Worm (Caenorhabditis elegans) whole organism, L4/young adult: ENCODE measurements around the gene col-174.

Source experiments
- W03F9.2 ChIP-seq: fragments of 150-350 bp; optimal IDR thresholded peaks from 2 replicates; lab custom pipeline; 2014; ENCODE audit warnings: missing biosample characterization, missing genetic modification characterization
- dao-5 ChIP-seq: sonication (generic microtip); optimal IDR thresholded peaks from 2 replicates; lab custom pipeline; 2016; ENCODE audit warnings: missing genotype, missing genetic modification characterization, moderate library complexity, missing compliant biosample characterization
- him-1 ChIP-seq: sonication (generic microtip); optimal IDR thresholded peaks from 2 replicates; lab custom pipeline; 2016; ENCODE audit warnings: missing genotype, missing genetic modification reagents, missing genetic modification characterization, missing compliant biosample characterization

The col-174 gene

ce11 chrX:7596029-7596428, 49.4 kb downstream of the col-174 start:
- TF ChIP-seq W03F9.2, result no peak
- TF ChIP-seq dao-5 (tag; lab: Kevin White, UChicago), result no peak
- TF ChIP-seq him-1 (tag; lab: Kevin White, UChicago), result no peak

ce11 chrX:7596627-7597026, 50.0 kb downstream of the col-174 start, which contains the start of gene C44E12.1:
TSS of gene C44E12.1 (plus strand) at chrX:7596927.
- no peak for TF ChIP-seq dao-5 (tag; lab: Kevin White, UChicago)
- no peak for TF ChIP-seq W03F9.2
- TF ChIP-seq him-1 (tag; lab: Kevin White, UChicago), result no peak
